Worm (Caenorhabditis elegans) whole organism, young adult: ENCODE data around the gene fbxa-53.
"Not testable (repeated sequence)": the region's sequence is repeated elsewhere in the genome, so short reads cannot be mapped to it uniquely, and the experiment has no call there.

Experiments used
- B0261.1 ChIP-seq: sonication (generic microtip); optimal IDR thresholded peaks from 2 replicates; lab custom pipeline; 2016; ENCODE audit warnings: mild to moderate bottlenecking, missing genetic modification characterization, moderate library complexity, missing compliant biosample characterization
- Y56A3A.18 ChIP-seq: fragments of 200-800 bp; sonication (Bioruptor generic); IDR thresholded peaks from 2 replicates; pipeline ENCODE4 v1.3.6; 2022; ENCODE audit warnings: missing genetic modification reagents, missing genetic modification characterization, missing compliant biosample characterization
- ceh-100 ChIP-seq: fragments of 200-800 bp; sonication (Bioruptor generic); IDR thresholded peaks from 2 replicates; pipeline ENCODE4 v1.3.6; 2022; ENCODE audit warnings: missing genetic modification reagents, missing genetic modification characterization, missing compliant biosample characterization
- hrde-1 ChIP-seq: sonication (generic microtip); optimal IDR thresholded peaks from 2 replicates; lab custom pipeline; 2016; ENCODE audit warnings: missing genetic modification characterization, mild to moderate bottlenecking, missing compliant biosample characterization, moderate library complexity, missing genotype, missing genetic modification reagents, borderline replicate concordance
- nhr-90 ChIP-seq: sonication (generic microtip); optimal IDR thresholded peaks from 2 replicates; lab custom pipeline; 2016; ENCODE audit warnings: missing genotype, mild to moderate bottlenecking, missing genetic modification characterization, missing compliant biosample characterization
- tbx-9 ChIP-seq: sonication (generic microtip); optimal IDR thresholded peaks from 2 replicates; lab custom pipeline; 2016; ENCODE audit warnings: borderline replicate concordance, missing genetic modification characterization, inconsistent platforms, missing compliant biosample characterization
- unc-130 ChIP-seq: sonication (generic microtip); optimal IDR thresholded peaks from 2 replicates; lab custom pipeline; 2016; ENCODE audit warnings: missing genetic modification reagents, missing genetic modification characterization, missing compliant biosample characterization
- xnd-1 ChIP-seq: sonication (generic microtip); optimal IDR thresholded peaks from 2 replicates; lab custom pipeline; 2016; ENCODE audit warnings: missing genotype, missing genetic modification reagents, missing genetic modification characterization, missing compliant biosample characterization
- ztf-25 ChIP-seq: fragments of 200-800 bp; sonication (Bioruptor generic); IDR thresholded peaks from 2 replicates; pipeline ENCODE4 v1.3.6; 2022; ENCODE audit warnings: missing genetic modification reagents, missing genetic modification characterization, missing compliant biosample characterization

ce11 chrX:1748476-1748875, 30.1 kb upstream of the fbxa-53 start, which contains the start of gene Y75D11A.6:
- not testable (repeated sequence) for TF ChIP-seq Y56A3A.18; unc-130; B0261.1 (tag; lab: Kevin White, UChicago); ceh-100; hrde-1 (tag; lab: Kevin White, UChicago); tbx-9 (tag; lab: Kevin White, UChicago); xnd-1 (tag; lab: Kevin White, UChicago); nhr-90 (tag; lab: Kevin White, UChicago); ztf-25 (GFP tag; lab: Robert Waterston, UW)
